Fruit fly (Drosophila melanogaster): ENCODE measurements around the gene CG43117.

DNA sequence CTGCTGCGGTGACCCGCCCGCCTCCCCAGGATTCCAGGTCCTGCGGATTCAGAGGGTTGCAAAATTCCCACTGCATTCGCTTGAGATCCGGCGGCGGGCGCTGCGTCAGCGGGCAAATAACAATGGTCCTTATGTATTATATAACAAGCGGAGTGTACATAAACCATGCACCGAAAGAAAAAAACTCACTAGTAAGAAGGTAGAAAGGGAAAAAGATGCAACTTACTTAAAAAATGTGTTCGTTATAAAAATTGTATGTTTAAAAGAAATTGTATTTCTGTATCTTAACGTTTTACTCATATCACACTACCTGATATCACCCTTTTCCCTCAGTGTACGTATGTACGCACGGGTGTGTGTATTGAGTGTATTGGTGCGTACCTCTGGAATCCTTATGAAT, 44.5 kb downstream of the CG43117 start:
- TF ChIP-seq Hr38 (GFP tag; optimal IDR thresholded peaks at IDR 0.05) (no peak), Met (GFP tag; optimal IDR thresholded peaks at IDR 0.05) (peak; percentile 77), lz (GFP tag; optimal IDR thresholded peaks at IDR 0.05) (peak; percentile 80)
